Worm (Caenorhabditis elegans): Measurements from ENCODE around the gene F16H6.8.
"Not testable (repeated sequence)": the region's sequence is repeated elsewhere in the genome, so short reads cannot be mapped to it uniquely, and the experiment has no call there.

- not testable (repeated sequence) for TF ChIP-seq F23B12.7 (tag; optimal IDR thresholded peaks at IDR 0.05; ENCODE audit: insufficient read depth); F37B4.10 (GFP tag; IDR thresholded peaks at IDR 0.05); him-1 (tag; optimal IDR thresholded peaks at IDR 0.05); unc-130 (GFP tag; optimal IDR thresholded peaks at IDR 0.05); ama-1 (optimal IDR thresholded peaks at IDR 0.05); ama-1 (GFP tag; optimal IDR thresholded peaks at IDR 0.05); snpc-4 (GFP tag; optimal IDR thresholded peaks at IDR 0.05); snpc-4 (tag; optimal IDR thresholded peaks at IDR 0.05); Y67H2A.10 (GFP tag; conservative IDR thresholded peaks at IDR 0.05)
- 0 out of 2 replicates have a peak, but pooled peaks have one; percentile 27 for TF ChIP-seq dox-1 (GFP tag; IDR thresholded peaks at IDR 0.05)
Observed at ce11 chrV:18174951-18175350, 41.1 kb downstream of the F16H6.8 start.
